Fruit fly (Drosophila melanogaster) whole organism, embryonic: Measurements from ENCODE around the gene Dmtn.

Source experiments
- Abd-B ChIP-seq: fragments of 200-800 bp; sonication (Bioruptor generic); optimal IDR thresholded peaks from 2 replicates; lab custom pipeline; 2018; ENCODE audit warnings: missing biosample characterization, mild to moderate bottlenecking, missing genetic modification characterization, moderate library complexity
- CG11085 ChIP-seq: fragments of 200-800 bp; sonication (Bioruptor generic); IDR thresholded peaks from 2 replicates; pipeline ENCODE4 v1.3.6; 2022; ENCODE audit warnings: missing biosample characterization, missing genetic modification characterization
- CG11695 ChIP-seq: fragments of 200-800 bp; sonication (Bioruptor generic); IDR thresholded peaks from 3 replicates; pipeline ENCODE4 v1.3.6; 2022; ENCODE audit warnings: missing biosample characterization, missing genetic modification characterization
- CG12942 ChIP-seq: fragments of 200-800 bp; sonication (Bioruptor generic); optimal IDR thresholded peaks from 3 replicates; lab custom pipeline; 2016; ENCODE audit warnings: missing biosample characterization, missing genetic modification characterization
- CG13123 ChIP-seq: fragments of 200-800 bp; sonication (Bioruptor generic); optimal IDR thresholded peaks from 2 replicates; lab custom pipeline; 2016; ENCODE audit warnings: missing biosample characterization, missing genetic modification characterization
- CG17328 ChIP-seq: fragments of 200-800 bp; sonication (Bioruptor generic); IDR thresholded peaks from 2 replicates; pipeline ENCODE4 v1.3.6; 2022; ENCODE audit warnings: missing biosample characterization, missing genetic modification characterization
- CG2889 ChIP-seq: fragments of 200-800 bp; sonication (Bioruptor generic); IDR thresholded peaks from 3 replicates; pipeline ENCODE4 v1.3.6; 2022; ENCODE audit warnings: missing biosample characterization, missing genetic modification characterization
- CG30403 ChIP-seq: fragments of 200-800 bp; sonication (Bioruptor generic); optimal IDR thresholded peaks from 3 replicates; lab custom pipeline; 2016; ENCODE audit warnings: missing biosample characterization, missing genetic modification characterization
- CG3281 ChIP-seq: fragments of 200-800 bp; sonication (Bioruptor generic); optimal IDR thresholded peaks from 3 replicates; lab custom pipeline; 2017; ENCODE audit warnings: missing biosample characterization, mild to moderate bottlenecking, missing genetic modification characterization
- CG33213 ChIP-seq: fragments of 200-800 bp; sonication (Bioruptor generic); optimal IDR thresholded peaks from 3 replicates; lab custom pipeline; 2016; ENCODE audit warnings: missing biosample characterization, missing genetic modification characterization
- CG34422 ChIP-seq: fragments of 200-800 bp; sonication (Bioruptor generic); IDR thresholded peaks from 3 replicates; pipeline ENCODE4 v1.3.6; 2022; ENCODE audit warnings: missing biosample characterization, missing genetic modification characterization
- CG3838 ChIP-seq: fragments of 200-800 bp; sonication (Bioruptor generic); optimal IDR thresholded peaks from 3 replicates; lab custom pipeline; 2016; ENCODE audit warnings: missing biosample characterization, missing genetic modification characterization
- CG4282 ChIP-seq: fragments of 200-800 bp; sonication (Bioruptor generic); optimal IDR thresholded peaks from 2 replicates; lab custom pipeline; 2016; ENCODE audit warnings: missing biosample characterization, missing genetic modification characterization
- CG4360 ChIP-seq: fragments of 200-800 bp; sonication (Bioruptor generic); IDR thresholded peaks from 2 replicates; pipeline ENCODE4 v1.3.6; 2022; ENCODE audit warnings: missing biosample characterization, missing genetic modification characterization
- CG43689 ChIP-seq: fragments of 200-800 bp; sonication (Bioruptor generic); IDR thresholded peaks from 2 replicates; pipeline ENCODE4 v1.3.6; 2022; ENCODE audit warnings: missing biosample characterization, missing genetic modification characterization
- CG6689 ChIP-seq: fragments of 200-800 bp; sonication (Bioruptor generic); IDR thresholded peaks from 2 replicates; pipeline ENCODE4 v1.3.6; 2022; ENCODE audit warnings: missing biosample characterization, missing genetic modification characterization
- CG7271 ChIP-seq: fragments of 200-800 bp; sonication (Bioruptor generic); optimal IDR thresholded peaks from 2 replicates; lab custom pipeline; 2018; ENCODE audit warnings: missing biosample characterization, mild to moderate bottlenecking, missing genetic modification characterization, moderate library complexity
- CG7372 ChIP-seq: fragments of 200-800 bp; sonication (Bioruptor generic); IDR thresholded peaks from 2 replicates; pipeline ENCODE4 v1.3.6; 2022; ENCODE audit warnings: missing biosample characterization, missing genetic modification characterization
- CG7556 ChIP-seq: fragments of 200-800 bp; sonication (Bioruptor generic); optimal IDR thresholded peaks from 2 replicates; lab custom pipeline; 2017; ENCODE audit warnings: missing biosample characterization, mild to moderate bottlenecking, missing genetic modification characterization
- CG7786 ChIP-seq: fragments of 200-800 bp; sonication (Bioruptor generic); optimal IDR thresholded peaks from 2 replicates; lab custom pipeline; 2016; ENCODE audit warnings: missing biosample characterization, missing genetic modification characterization
- CG9817 ChIP-seq: fragments of 200-800 bp; sonication (Bioruptor generic); optimal IDR thresholded peaks from 2 replicates; lab custom pipeline; 2018; ENCODE audit warnings: missing biosample characterization, mild to moderate bottlenecking, missing genetic modification characterization, moderate library complexity
- CHES-1-like ChIP-seq: fragments of 200-800 bp; sonication (Bioruptor generic); optimal IDR thresholded peaks from 2 replicates; lab custom pipeline; 2016; ENCODE audit warnings: missing biosample characterization, missing genetic modification characterization
- Hr51 ChIP-seq, 2 experiments: fragments of 200-800 bp; sonication (Bioruptor generic); optimal IDR thresholded peaks; 2 replicates in 1 of 2; 3 replicates in 1 of 2; lab custom pipeline; 2016 to 2018; ENCODE audit warnings: missing biosample characterization in 2 of 2, missing genetic modification characterization in 2 of 2, mild to moderate bottlenecking in 1 of 2, moderate library complexity in 1 of 2
- Kr ChIP-seq: fragments of 200-800 bp; sonication (Bioruptor generic); optimal IDR thresholded peaks from 2 replicates; lab custom pipeline; 2017; ENCODE audit warnings: missing biosample characterization, mild to moderate bottlenecking, missing genetic modification characterization
- Mrtf ChIP-seq: fragments of 200-800 bp; sonication (Bioruptor generic); IDR thresholded peaks from 3 replicates; pipeline ENCODE4 v1.3.6; 2022; ENCODE audit warnings: missing biosample characterization, missing genetic modification characterization
- Neu2 ChIP-seq: fragments of 200-800 bp; sonication (Bioruptor generic); optimal IDR thresholded peaks from 3 replicates; lab custom pipeline; 2016; ENCODE audit warnings: missing biosample characterization, missing genetic modification characterization, borderline replicate concordance
- Opbp ChIP-seq: fragments of 200-800 bp; sonication (Bioruptor generic); IDR thresholded peaks from 3 replicates; pipeline ENCODE4 v1.3.6; 2022; ENCODE audit warnings: missing biosample characterization, missing genetic modification characterization; ENCODE audit not compliant: partially characterized antibody
- Poxn ChIP-seq: fragments of 200-800 bp; sonication (Bioruptor generic); IDR thresholded peaks from 2 replicates; pipeline ENCODE4 v1.3.6; 2022; ENCODE audit warnings: missing biosample characterization, missing genetic modification characterization
- al ChIP-seq: fragments of 200-800 bp; sonication (Bioruptor generic); IDR thresholded peaks from 2 replicates; pipeline ENCODE4 v1.3.6; 2022; ENCODE audit warnings: missing biosample characterization, missing genetic modification characterization
- az2 ChIP-seq: fragments of 200-800 bp; sonication (Bioruptor generic); optimal IDR thresholded peaks from 3 replicates; lab custom pipeline; 2016; ENCODE audit warnings: missing biosample characterization, missing genetic modification characterization
- bigmax ChIP-seq: fragments of 200-800 bp; sonication (Bioruptor generic); optimal IDR thresholded peaks from 2 replicates; lab custom pipeline; 2018; ENCODE audit warnings: missing biosample characterization, mild to moderate bottlenecking, missing genetic modification characterization
- cad ChIP-seq: fragments of >200 bp; optimal IDR thresholded peaks from 2 replicates; lab custom pipeline; 2017; ENCODE audit warnings: missing biosample characterization, missing genetic modification characterization
- cato ChIP-seq: fragments of 200-800 bp; sonication (Bioruptor generic); optimal IDR thresholded peaks from 2 replicates; lab custom pipeline; 2016; ENCODE audit warnings: missing biosample characterization, missing genetic modification characterization, borderline replicate concordance
- eve ChIP-seq, 2 experiments: fragments of >200 bp; optimal IDR thresholded peaks; 2 replicates each; lab custom pipeline; 2017; ENCODE audit warnings: missing biosample characterization in 2 of 2, missing genetic modification characterization in 2 of 2
- fu2 ChIP-seq: fragments of 200-800 bp; sonication (Bioruptor generic); optimal IDR thresholded peaks from 2 replicates; lab custom pipeline; 2016; ENCODE audit warnings: missing biosample characterization, missing genetic modification characterization
- her ChIP-seq: fragments of 200-800 bp; sonication (Bioruptor generic); optimal IDR thresholded peaks from 2 replicates; lab custom pipeline; 2016; ENCODE audit warnings: missing biosample characterization, missing genetic modification characterization
- kni ChIP-seq: fragments of 200-800 bp; sonication (Bioruptor generic); optimal IDR thresholded peaks from 3 replicates; lab custom pipeline; 2017; ENCODE audit warnings: mild to moderate bottlenecking, missing biosample characterization, missing genetic modification reagents, missing genetic modification characterization
- lov ChIP-seq, 2 experiments: fragments of 200-800 bp in 1 of 2; fragments of >200 bp in 1 of 2; sonication (Bioruptor generic) in 1 of 2; IDR thresholded peaks in 1 of 2; optimal IDR thresholded peaks in 1 of 2; 2 replicates in 1 of 2; 3 replicates in 1 of 2; pipeline versions ENCODE4 v1.3.6 to Lab custom; 2017 to 2022; ENCODE audit warnings: missing biosample characterization in 1 of 2, missing genetic modification characterization in 1 of 2
- maf-S ChIP-seq: fragments of 200-800 bp; sonication (Bioruptor generic); optimal IDR thresholded peaks from 2 replicates; lab custom pipeline; 2016; ENCODE audit warnings: missing biosample characterization, missing genetic modification characterization
- pnt ChIP-seq: fragments of 200-800 bp; sonication (Bioruptor generic); optimal IDR thresholded peaks from 3 replicates; lab custom pipeline; 2016; ENCODE audit warnings: missing biosample characterization, missing genetic modification characterization
- psq ChIP-seq: fragments of 200-800 bp; sonication (Bioruptor generic); optimal IDR thresholded peaks from 2 replicates; lab custom pipeline; 2017; ENCODE audit warnings: missing biosample characterization, missing genetic modification characterization
- salm ChIP-seq: fragments of 200-800 bp; sonication (Bioruptor generic); optimal IDR thresholded peaks from 2 replicates; lab custom pipeline; 2018; ENCODE audit warnings: missing biosample characterization, mild to moderate bottlenecking, missing genetic modification characterization
- sc ChIP-seq, 3 experiments: fragments of >200 bp in 2 of 3; fragments of 200-800 bp in 1 of 3; sonication (Bioruptor generic) in 1 of 3; optimal IDR thresholded peaks; 2 replicates in 2 of 3; 3 replicates in 1 of 3; lab custom pipeline; 2017; ENCODE audit warnings: mild to moderate bottlenecking in 1 of 3, missing biosample characterization in 1 of 3, missing genetic modification characterization in 1 of 3, missing genetic modification reagents in 1 of 3
- sug ChIP-seq: fragments of 200-800 bp; optimal IDR thresholded peaks from 2 replicates; lab custom pipeline; 2019; ENCODE audit warnings: missing biosample characterization, mild to moderate bottlenecking, missing genetic modification characterization, moderate library complexity
- tap ChIP-seq: fragments of 200-800 bp; optimal IDR thresholded peaks from 3 replicates; lab custom pipeline; 2019; ENCODE audit warnings: missing biosample characterization, mild to moderate bottlenecking, missing genetic modification characterization, moderate library complexity
- tio ChIP-seq: fragments of 200-800 bp; sonication (Bioruptor generic); optimal IDR thresholded peaks from 2 replicates; lab custom pipeline; 2017; ENCODE audit warnings: missing biosample characterization, missing genetic modification characterization, inconsistent platforms
- ttk ChIP-seq: fragments of 200-800 bp; sonication (Bioruptor generic); IDR thresholded peaks from 2 replicates; pipeline ENCODE4 v2.1.2; 2022; ENCODE audit warnings: missing biosample characterization, missing genetic modification characterization
- usp ChIP-seq: fragments of >200 bp; optimal IDR thresholded peaks from 2 replicates; lab custom pipeline; 2017; ENCODE audit warnings: missing biosample characterization, missing genetic modification characterization
- vnd ChIP-seq: fragments of 200-800 bp; sonication (Bioruptor generic); IDR thresholded peaks from 3 replicates; pipeline ENCODE4 v1.3.6; 2022; ENCODE audit warnings: missing biosample characterization, missing genetic modification characterization; ENCODE audit not compliant: partially characterized antibody

Dmtn gene

DNA sequence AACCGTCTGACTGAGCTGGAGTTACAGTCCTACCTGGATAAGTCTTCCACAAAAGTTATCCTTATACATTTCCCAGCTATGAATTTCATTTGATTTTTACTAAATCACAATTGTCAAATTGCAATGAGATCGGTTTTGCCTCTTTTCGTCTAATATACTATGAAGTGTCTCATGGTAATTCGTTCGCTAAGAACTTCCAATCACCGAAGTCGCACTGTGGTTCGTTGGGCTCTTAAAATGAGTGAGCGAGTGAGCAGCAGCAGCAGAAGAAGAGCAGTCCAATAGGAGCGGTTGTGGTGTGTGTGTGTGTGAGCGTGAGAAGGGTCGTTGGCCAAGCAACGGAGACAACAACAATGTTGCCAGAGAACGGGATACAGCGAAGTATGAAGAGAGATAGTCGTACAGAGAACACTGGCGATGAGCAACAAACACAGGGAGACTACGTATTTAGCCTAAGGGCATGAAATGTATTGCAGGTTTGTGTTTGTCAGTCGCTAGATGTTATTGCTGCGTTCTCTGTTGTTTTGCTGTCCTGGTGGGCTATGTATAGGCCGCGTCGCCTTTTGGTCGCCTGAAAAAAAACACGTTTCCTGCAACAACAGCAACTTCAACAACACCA, 18.4 kb upstream of the Dmtn start (continued):
- TF ChIP-seq fu2 (GFP tag; lab: Kevin White, UChicago), result peak; percentile 90
- TF ChIP-seq CG11695 (GFP tag; lab: Robert Waterston, UW), result peak; percentile 91
- TF ChIP-seq sug, result peak; percentile 75
- TF ChIP-seq cato (GFP tag; lab: Kevin White, UChicago), result peak; percentile 84
- TF ChIP-seq Kr, result peak; percentile 53
- TF ChIP-seq CG7786 (GFP tag; lab: Kevin White, UChicago), result peak; percentile 95
- TF ChIP-seq tap (tag; lab: Kevin White, UChicago), result peak; percentile 83
- peak; percentile 90 for TF ChIP-seq CG3281 (GFP tag; lab: Kevin White, UChicago)
- peak; percentile 89 for TF ChIP-seq CG33213 (GFP tag; lab: Kevin White, UChicago)
- peak; percentile 94 for TF ChIP-seq CG7556 (GFP tag; lab: Kevin White, UChicago)
- TF ChIP-seq vnd, result no peak
- TF ChIP-seq psq (GFP tag; lab: Kevin White, UChicago), result peak; percentile 41
- TF ChIP-seq eve (GFP tag; optimal IDR thresholded peaks at IDR 0.05; lab: Kevin White, UChicago), result peak in 1 of 2 experiments; percentile 93
- TF ChIP-seq CHES-1-like (GFP tag; lab: Kevin White, UChicago), result peak; percentile 94
- TF ChIP-seq sc (optimal IDR thresholded peaks at IDR 0.05; lab: Kevin White, UChicago), result no peak
- TF ChIP-seq sc (GFP tag; optimal IDR thresholded peaks at IDR 0.05; lab: Kevin White, UChicago), result peak; percentile 82
- TF ChIP-seq Opbp, result no peak
- peak; percentile 81 for TF ChIP-seq kni (GFP tag; lab: Kevin White, UChicago)
- peak; percentile 80 for TF ChIP-seq Neu2 (GFP tag; lab: Kevin White, UChicago)
- peak; percentile 89 for TF ChIP-seq CG12942 (GFP tag; lab: Kevin White, UChicago)
- peak; percentile 86 for TF ChIP-seq CG34422 (GFP tag; lab: Robert Waterston, UW)
- TF ChIP-seq CG4360, result peak; percentile 95
- TF ChIP-seq pnt (GFP tag; lab: Kevin White, UChicago), result peak; percentile 93
- TF ChIP-seq CG9817 (tag; lab: Kevin White, UChicago), result peak; percentile 92
- peak; percentile 24 for TF ChIP-seq bigmax (GFP tag; lab: Kevin White, UChicago)
- peak; percentile 65; the same call in 1 of the 2 replicates for TF ChIP-seq CG11085 (GFP tag; lab: Robert Waterston, UW)
- TF ChIP-seq CG13123, result peak; percentile 60
- TF ChIP-seq CG17328 (GFP tag; lab: Robert Waterston, UW), result peak; percentile 94
- TF ChIP-seq Poxn (GFP tag; lab: Robert Waterston, UW), result peak; percentile 71
- TF ChIP-seq CG7271 (tag; lab: Kevin White, UChicago), result peak; percentile 51
- peak; percentile 76 for TF ChIP-seq CG2889 (GFP tag; lab: Robert Waterston, UW)
- TF ChIP-seq CG4282 (GFP tag; lab: Kevin White, UChicago), result peak; percentile 81
- TF ChIP-seq her (GFP tag; lab: Kevin White, UChicago), result peak; percentile 92
- TF ChIP-seq CG6689 (GFP tag; lab: Robert Waterston, UW), result peak; percentile 91
- TF ChIP-seq CG7372, result peak; percentile 71
- TF ChIP-seq CG43689 (GFP tag; lab: Robert Waterston, UW), result peak; percentile 65; the same call in 1 of the 2 replicates
- TF ChIP-seq CG30403 (GFP tag; lab: Kevin White, UChicago), result peak; percentile 94
- TF ChIP-seq maf-S, result peak; percentile 86
- TF ChIP-seq tio (GFP tag; lab: Kevin White, UChicago), result peak; percentile 79
- TF ChIP-seq usp (GFP tag; lab: Kevin White, UChicago), result no peak
- TF ChIP-seq cad (GFP tag; lab: Kevin White, UChicago), result no peak
- peak; percentile 93 for TF ChIP-seq az2
- peak; percentile 87 for TF ChIP-seq Abd-B (GFP tag; lab: Kevin White, UChicago)
- TF ChIP-seq Hr51 (GFP tag; optimal IDR thresholded peaks at IDR 0.05; lab: Kevin White, UChicago), result peak; percentile 89 to 91
- TF ChIP-seq lov (optimal IDR thresholded peaks at IDR 0.05; lab: Kevin White, UChicago), result no peak
- peak; percentile 86 for TF ChIP-seq lov (GFP tag; IDR thresholded peaks at IDR 0.05; lab: Robert Waterston, UW)
- TF ChIP-seq salm (tag; lab: Kevin White, UChicago), result peak; percentile 79
- TF ChIP-seq al (GFP tag; lab: Robert Waterston, UW), result peak; percentile 83
- peak; percentile 86 for TF ChIP-seq Mrtf
- TF ChIP-seq CG3838 (GFP tag; lab: Kevin White, UChicago), result no peak
- TF ChIP-seq ttk, result peak; percentile 88
